Fruit fly (Drosophila melanogaster) whole organism, pupa: Measurements from ENCODE around the gene Dscam3.

Source experiments
- CG10348 ChIP-seq: fragments of 200-800 bp; sonication (Bioruptor generic); IDR thresholded peaks from 2 replicates; pipeline ENCODE4 v1.3.6; 2022; ENCODE audit warnings: missing biosample characterization, missing genetic modification characterization
- CG12605 ChIP-seq: fragments of 200-800 bp; sonication (Bioruptor generic); IDR thresholded peaks from 2 replicates; pipeline ENCODE4 v1.3.6; 2022; ENCODE audit warnings: missing biosample characterization, missing genetic modification characterization
- CG13204 ChIP-seq: fragments of 200-800 bp; sonication (Bioruptor generic); optimal IDR thresholded peaks from 2 replicates; lab custom pipeline; 2018; ENCODE audit warnings: missing biosample characterization, mild to moderate bottlenecking, missing genetic modification characterization, moderate library complexity
- CG14655 ChIP-seq: fragments of 200-800 bp; sonication (Bioruptor generic); optimal IDR thresholded peaks from 3 replicates; lab custom pipeline; 2017; ENCODE audit warnings: mild to moderate bottlenecking, missing biosample characterization, missing genetic modification reagents, missing genetic modification characterization
- CG15710 ChIP-seq: fragments of 200-800 bp; sonication (Bioruptor generic); optimal IDR thresholded peaks from 2 replicates; lab custom pipeline; 2018; ENCODE audit warnings: missing biosample characterization, mild to moderate bottlenecking, missing genetic modification characterization, moderate library complexity
- CG17806 ChIP-seq: fragments of 200-800 bp; sonication (Bioruptor generic); optimal IDR thresholded peaks from 2 replicates; lab custom pipeline; 2018; ENCODE audit warnings: missing biosample characterization, mild to moderate bottlenecking, missing genetic modification characterization, moderate library complexity
- CG32121 ChIP-seq: fragments of 200-800 bp; sonication (Bioruptor generic); IDR thresholded peaks from 2 replicates; pipeline ENCODE4 v1.3.6; 2022; ENCODE audit warnings: missing biosample characterization, missing genetic modification characterization
- CG34367 ChIP-seq: fragments of 200-800 bp; sonication (Bioruptor generic); optimal IDR thresholded peaks from 2 replicates; lab custom pipeline; 2018; ENCODE audit warnings: missing biosample characterization, mild to moderate bottlenecking, missing genetic modification characterization
- CG4496 ChIP-seq: fragments of 200-800 bp; sonication (Bioruptor generic); IDR thresholded peaks from 3 replicates; pipeline ENCODE4 v1.3.6; 2022; ENCODE audit warnings: missing biosample characterization, missing genetic modification characterization
- CG8159 ChIP-seq: fragments of 200-800 bp; sonication (Bioruptor generic); optimal IDR thresholded peaks from 3 replicates; lab custom pipeline; 2018; ENCODE audit warnings: missing biosample characterization, mild to moderate bottlenecking, missing genetic modification characterization, moderate library complexity
- CG8301 ChIP-seq: fragments of 200-800 bp; sonication (Bioruptor generic); optimal IDR thresholded peaks from 2 replicates; lab custom pipeline; 2018; ENCODE audit warnings: missing biosample characterization, mild to moderate bottlenecking, missing genetic modification characterization
- CG9948 ChIP-seq: fragments of 200-800 bp; sonication (Bioruptor generic); optimal IDR thresholded peaks from 2 replicates; lab custom pipeline; 2018; ENCODE audit warnings: missing biosample characterization, mild to moderate bottlenecking, missing genetic modification characterization, moderate library complexity
- D1 ChIP-seq: fragments of 200-800 bp; sonication (Bioruptor generic); optimal IDR thresholded peaks from 2 replicates; lab custom pipeline; 2018; ENCODE audit warnings: missing biosample characterization, mild to moderate bottlenecking, missing genetic modification characterization, moderate library complexity
- EcR ChIP-seq: fragments of 200-800 bp; sonication (Bioruptor generic); optimal IDR thresholded peaks from 3 replicates; lab custom pipeline; 2019; ENCODE audit warnings: missing biosample characterization, missing genetic modification characterization, mild to moderate bottlenecking, moderate library complexity, missing genetic modification reagents
- Ets98B ChIP-seq: fragments of 200-800 bp; sonication (Bioruptor generic); IDR thresholded peaks from 2 replicates; pipeline ENCODE4 v1.3.6; 2022; ENCODE audit warnings: missing biosample characterization, missing genetic modification characterization
- Pif1A ChIP-seq: fragments of 200-800 bp; sonication (Bioruptor generic); optimal IDR thresholded peaks from 3 replicates; lab custom pipeline; 2016; ENCODE audit warnings: missing biosample characterization, missing genetic modification characterization
- Pif1B ChIP-seq: fragments of 200-800 bp; sonication (Bioruptor generic); optimal IDR thresholded peaks from 3 replicates; lab custom pipeline; 2016; ENCODE audit warnings: missing biosample characterization, missing genetic modification characterization
- Snoo ChIP-seq: fragments of 200-800 bp; sonication (Bioruptor generic); optimal IDR thresholded peaks from 3 replicates; lab custom pipeline; 2017; ENCODE audit warnings: missing biosample characterization, mild to moderate bottlenecking, missing genetic modification characterization, inconsistent platforms
- fd96Ca ChIP-seq: fragments of 200-800 bp; sonication (Bioruptor generic); IDR thresholded peaks from 3 replicates; pipeline ENCODE4 v1.3.6; 2022; ENCODE audit warnings: missing biosample characterization, missing genetic modification characterization
- gl ChIP-seq: fragments of 200-800 bp; sonication (Bioruptor generic); optimal IDR thresholded peaks from 2 replicates; lab custom pipeline; 2018; ENCODE audit warnings: missing biosample characterization, mild to moderate bottlenecking, missing genetic modification characterization
- rn ChIP-seq: fragments of 200-800 bp; sonication (Bioruptor generic); IDR thresholded peaks from 2 replicates; pipeline ENCODE4 v1.3.6; 2022; ENCODE audit warnings: missing biosample characterization, missing genetic modification characterization

Dscam3 gene

dm6 chr3R:17449402-17449801, 56.1 kb downstream of the Dscam3 start:
- TF ChIP-seq D1 (tag; lab: Kevin White, UChicago) (peak; percentile 86), CG34367 (no peak)

- no peak for TF ChIP-seq gl (tag; lab: Kevin White, UChicago)
- no peak for TF ChIP-seq CG8301
Observed at dm6 chr3R:17448758-17449157, 56.7 kb downstream of the Dscam3 start, which contains the start of gene Eh. Gene Eh, minus strand, starts transcription at chr3R:17448858.

dm6 chr3R:17447615-17448014, 57.9 kb downstream of the Dscam3 start:
- TF ChIP-seq rn (GFP tag; lab: Robert Waterston, UW): no peak
- TF ChIP-seq D1 (tag; lab: Kevin White, UChicago): no peak
- TF ChIP-seq CG32121 (GFP tag; lab: Robert Waterston, UW): no peak
- no peak for TF ChIP-seq CG17806 (tag; lab: Kevin White, UChicago)

dm6 chr3R:17440628-17441027, 64.8 kb downstream of the Dscam3 start, which contains the start of gene CG14331:
Gene CG14331, minus strand, starts transcription at chr3R:17440728.
- TF ChIP-seq CG13204: no peak
- no peak for TF ChIP-seq Snoo (tag; lab: Kevin White, UChicago)
- TF ChIP-seq CG12605 (GFP tag; lab: Robert Waterston, UW): no peak
- TF ChIP-seq gl (tag; lab: Kevin White, UChicago): no peak
- TF ChIP-seq CG34367: no peak
- no peak for TF ChIP-seq rn (GFP tag; lab: Robert Waterston, UW)
- no peak for TF ChIP-seq CG9948 (tag; lab: Kevin White, UChicago)
- no peak for TF ChIP-seq EcR
- no peak for TF ChIP-seq CG4496 (GFP tag; lab: Robert Waterston, UW)
- no peak for TF ChIP-seq CG8159 (tag; lab: Kevin White, UChicago)
- no peak for TF ChIP-seq CG17806 (tag; lab: Kevin White, UChicago)
- no peak for TF ChIP-seq fd96Ca (GFP tag; lab: Robert Waterston, UW)
- TF ChIP-seq CG15710: no peak
- no peak for TF ChIP-seq CG32121 (GFP tag; lab: Robert Waterston, UW)
- no peak for TF ChIP-seq D1 (tag; lab: Kevin White, UChicago)
- no peak for TF ChIP-seq Ets98B (GFP tag; lab: Robert Waterston, UW)
- no peak for TF ChIP-seq CG10348
- no peak for TF ChIP-seq CG14655 (GFP tag; lab: Kevin White, UChicago)
- no peak for TF ChIP-seq Pif1B
- TF ChIP-seq CG8301: no peak

DNA sequence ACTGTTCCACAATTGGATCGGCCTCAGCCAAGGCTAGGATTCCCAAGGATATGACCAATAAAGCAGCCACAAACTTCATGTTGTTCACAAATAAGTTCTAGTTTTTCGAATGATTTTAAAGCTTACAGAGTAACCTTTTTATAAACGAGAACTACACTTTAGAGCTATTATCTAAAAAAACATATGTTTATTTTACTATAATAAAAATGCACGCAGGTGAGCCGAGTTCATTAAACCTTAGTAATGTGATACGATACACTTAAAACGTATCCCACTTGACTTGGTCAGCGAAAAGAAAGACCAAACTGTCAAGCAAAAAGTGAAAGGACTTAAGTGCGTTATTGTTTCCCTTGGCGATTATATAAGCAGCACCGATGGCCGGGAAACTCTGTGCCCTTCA, 71.1 kb downstream of the Dscam3 start, which contains the start of gene CG44090:
CG44090 (minus strand) TSS at position 101 of the 400 bp plus-strand sequence.
- TF ChIP-seq CG17806 (tag; lab: Kevin White, UChicago) (no peak), CG15710 (no peak), CG4496 (GFP tag; lab: Robert Waterston, UW) (no peak), Pif1A (GFP tag; lab: Kevin White, UChicago) (no peak)

DNA sequence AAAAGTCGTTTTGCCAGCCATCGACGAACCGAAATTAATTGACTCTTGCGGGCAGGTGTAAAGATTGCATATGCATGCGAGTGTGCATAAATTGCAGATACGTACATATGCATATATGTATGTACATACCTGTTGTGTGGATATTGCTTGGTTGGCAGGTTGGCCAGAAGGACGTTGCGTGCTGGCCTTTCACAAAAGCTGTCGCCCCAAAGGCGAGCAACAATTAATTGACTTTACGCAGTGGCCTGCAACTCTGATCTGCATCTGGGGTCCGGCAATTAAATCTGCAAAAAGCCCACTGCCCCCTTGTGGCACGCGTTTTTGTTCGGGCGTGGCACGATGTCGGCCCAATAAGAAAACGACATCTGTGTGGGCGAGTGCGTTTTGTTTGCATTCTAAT, 72.3 kb downstream of the Dscam3 start:
- TF ChIP-seq CG8301 (no peak), Snoo (tag; lab: Kevin White, UChicago) (no peak), CG13204 (no peak), gl (tag; lab: Kevin White, UChicago) (no peak)

- TF ChIP-seq CG9948 (tag; lab: Kevin White, UChicago): no peak
- no peak for TF ChIP-seq CG15710
- TF ChIP-seq fd96Ca (GFP tag; lab: Robert Waterston, UW): no peak; the same call in 2 of the 3 replicates
- peak; percentile 74; the same call in 2 of the 3 replicates for TF ChIP-seq CG4496 (GFP tag; lab: Robert Waterston, UW)
- no peak for TF ChIP-seq CG10348
- no peak for TF ChIP-seq CG8159 (tag; lab: Kevin White, UChicago)
- TF ChIP-seq D1 (tag; lab: Kevin White, UChicago): no peak
- no peak for TF ChIP-seq rn (GFP tag; lab: Robert Waterston, UW)
- TF ChIP-seq Ets98B (GFP tag; lab: Robert Waterston, UW): peak; percentile 64
- no peak for TF ChIP-seq CG17806 (tag; lab: Kevin White, UChicago)
- TF ChIP-seq CG32121 (GFP tag; lab: Robert Waterston, UW): peak; percentile 60
- TF ChIP-seq CG13204: no peak
- TF ChIP-seq EcR: no peak
- no peak for TF ChIP-seq gl (tag; lab: Kevin White, UChicago)
- peak; percentile 58 for TF ChIP-seq CG8301
- TF ChIP-seq CG14655 (GFP tag; lab: Kevin White, UChicago): peak; percentile 41
- TF ChIP-seq Snoo (tag; lab: Kevin White, UChicago): no peak
- no peak for TF ChIP-seq Pif1B
- TF ChIP-seq CG34367: no peak
- TF ChIP-seq Pif1A (GFP tag; lab: Kevin White, UChicago): no peak
- no peak for TF ChIP-seq CG12605 (GFP tag; lab: Robert Waterston, UW)
- TF ChIP-seq, all 21 proteins: peak for 5
Observed at dm6 chr3R:17430481-17430880, 75.0 kb downstream of the Dscam3 start.

- no peak for TF ChIP-seq CG12605 (GFP tag; lab: Robert Waterston, UW)
- no peak for TF ChIP-seq CG13204
- TF ChIP-seq Pif1A (GFP tag; lab: Kevin White, UChicago): no peak
- TF ChIP-seq CG15710: no peak
- no peak for TF ChIP-seq CG14655 (GFP tag; lab: Kevin White, UChicago)
- TF ChIP-seq, all 21 proteins: peak for 0
Observed at dm6 chr3R:17426265-17426664, 79.2 kb downstream of the Dscam3 start.
